Worm (Caenorhabditis elegans) whole organism, L3 larva: ENCODE measurements around the gene K01H12.4.

ENCODE experiments used
- ZK546.5 ChIP-seq: sonication (generic microtip); optimal IDR thresholded peaks from 2 replicates; lab custom pipeline; 2017; ENCODE audit warnings: missing biosample characterization, missing genetic modification characterization
- ceh-16 ChIP-seq: sonication (generic microtip); optimal IDR thresholded peaks from 2 replicates; lab custom pipeline; 2017; ENCODE audit warnings: missing biosample characterization, missing genetic modification characterization
- ceh-28 ChIP-seq: fragments of 150-350 bp; optimal IDR thresholded peaks from 2 replicates; lab custom pipeline; 2014; ENCODE audit warnings: missing biosample characterization, missing genetic modification reagents, missing genetic modification characterization
- ceh-82 ChIP-seq: fragments of 150-350 bp; optimal IDR thresholded peaks from 2 replicates; lab custom pipeline; 2014; ENCODE audit warnings: missing biosample characterization, missing genetic modification characterization
- daf-12 ChIP-seq: fragments of 150-350 bp; optimal IDR thresholded peaks from 2 replicates; lab custom pipeline; 2014; ENCODE audit warnings: missing biosample characterization, missing genetic modification reagents, missing genetic modification characterization
- egl-27 ChIP-seq: sonication (generic microtip); optimal IDR thresholded peaks from 4 replicates; lab custom pipeline; 2017; ENCODE audit warnings: missing biosample characterization, missing genetic modification reagents, missing genetic modification characterization
- elt-2 ChIP-seq: sonication (generic microtip); optimal IDR thresholded peaks from 2 replicates; lab custom pipeline; 2016; ENCODE audit warnings: missing genetic modification reagents, mild to moderate bottlenecking, missing genetic modification characterization, missing compliant biosample characterization
- elt-3 ChIP-seq, 3 experiments: fragments of 150-350 bp in 1 of 3; sonication (generic microtip) in 2 of 3; optimal IDR thresholded peaks; 2 replicates in 2 of 3; 4 replicates in 1 of 3; lab custom pipeline; 2014 to 2017; ENCODE audit warnings: missing biosample characterization in 3 of 3, missing genetic modification characterization in 3 of 3
- eor-1 ChIP-seq, 2 experiments: fragments of 150-350 bp; optimal IDR thresholded peaks; 2 replicates each; lab custom pipeline; 2014 to 2018; ENCODE audit warnings: missing biosample characterization in 2 of 2, missing genetic modification characterization in 2 of 2
- fkh-2 ChIP-seq: fragments of 150-350 bp; optimal IDR thresholded peaks from 2 replicates; lab custom pipeline; 2014; ENCODE audit warnings: missing biosample characterization, missing genetic modification reagents, missing genetic modification characterization
- fos-1 ChIP-seq: fragments of 150-350 bp; optimal IDR thresholded peaks from 2 replicates; lab custom pipeline; 2014; ENCODE audit warnings: missing biosample characterization, missing genetic modification characterization
- hmg-11 ChIP-seq: sonication (generic microtip); optimal IDR thresholded peaks from 2 replicates; lab custom pipeline; 2016; ENCODE audit warnings: missing genetic modification characterization, missing compliant biosample characterization
- jun-1 ChIP-seq: fragments of 150-350 bp; optimal IDR thresholded peaks from 2 replicates; lab custom pipeline; 2014; ENCODE audit warnings: missing biosample characterization, missing genetic modification reagents, missing genetic modification characterization
- lin-15B ChIP-seq: fragments of 150-350 bp; optimal IDR thresholded peaks from 2 replicates; lab custom pipeline; 2014; ENCODE audit warnings: missing biosample characterization, missing genetic modification characterization
- lin-39 ChIP-seq: fragments of 150-350 bp; optimal IDR thresholded peaks from 2 replicates; lab custom pipeline; 2018; ENCODE audit warnings: missing biosample characterization, missing genetic modification reagents, missing genetic modification characterization
- lsy-12 ChIP-seq: sonication (generic microtip); optimal IDR thresholded peaks from 2 replicates; lab custom pipeline; 2016; ENCODE audit warnings: mild to moderate bottlenecking, missing genetic modification characterization, missing compliant biosample characterization
- mml-1 ChIP-seq: fragments of 150-350 bp; sonication (generic microtip); optimal IDR thresholded peaks from 3 replicates; lab custom pipeline; 2014; ENCODE audit warnings: missing biosample characterization, missing genetic modification characterization
- nfya-1 ChIP-seq: sonication (generic microtip); optimal IDR thresholded peaks from 2 replicates; lab custom pipeline; 2017; ENCODE audit warnings: missing genetic modification characterization, mild to moderate bottlenecking, missing compliant biosample characterization, antibody characterized with exemption, moderate library complexity; ENCODE audit not compliant: insufficient read depth
- nhr-12 ChIP-seq: fragments of 150-350 bp; optimal IDR thresholded peaks from 2 replicates; lab custom pipeline; 2014; ENCODE audit warnings: missing biosample characterization, missing genetic modification characterization
- nhr-23 ChIP-seq: fragments of 150-350 bp; optimal IDR thresholded peaks from 2 replicates; lab custom pipeline; 2014; ENCODE audit warnings: missing biosample characterization, missing genetic modification reagents, missing genetic modification characterization
- nhr-237 ChIP-seq: fragments of 150-350 bp; optimal IDR thresholded peaks from 2 replicates; lab custom pipeline; 2014; ENCODE audit warnings: missing biosample characterization, missing genetic modification characterization
- nhr-25 ChIP-seq: sonication (generic microtip); optimal IDR thresholded peaks from 2 replicates; lab custom pipeline; 2017; ENCODE audit warnings: missing biosample characterization, missing genetic modification characterization
- nhr-28 ChIP-seq: fragments of 150-350 bp; optimal IDR thresholded peaks from 2 replicates; lab custom pipeline; 2014; ENCODE audit warnings: missing biosample characterization, missing genetic modification characterization
- nhr-43 ChIP-seq: sonication (generic microtip); optimal IDR thresholded peaks from 2 replicates; lab custom pipeline; 2016; ENCODE audit warnings: mild to moderate bottlenecking, missing genetic modification characterization, missing compliant biosample characterization; ENCODE audit not compliant: poor library complexity, severe bottlenecking
- nhr-67 ChIP-seq: fragments of 150-350 bp; optimal IDR thresholded peaks from 2 replicates; lab custom pipeline; 2014; ENCODE audit warnings: missing biosample characterization, missing genetic modification characterization
- nhr-76 ChIP-seq: fragments of 150-350 bp; sonication (generic microtip); optimal IDR thresholded peaks from 5 replicates; lab custom pipeline; 2014; ENCODE audit warnings: missing biosample characterization, missing genetic modification characterization
- nhr-77 ChIP-seq: fragments of 150-350 bp; optimal IDR thresholded peaks from 2 replicates; lab custom pipeline; 2014; ENCODE audit warnings: missing biosample characterization, missing genetic modification characterization
- pha-4 ChIP-seq: fragments of 150-350 bp; optimal IDR thresholded peaks from 2 replicates; lab custom pipeline; 2014; ENCODE audit warnings: missing biosample characterization, missing genetic modification reagents, missing genetic modification characterization
- pqm-1 ChIP-seq: fragments of 150-350 bp; optimal IDR thresholded peaks from 2 replicates; lab custom pipeline; 2017; ENCODE audit warnings: missing biosample characterization, missing genetic modification characterization, inconsistent platforms
- snpc-4 ChIP-seq: fragments of 150-350 bp; optimal IDR thresholded peaks from 2 replicates; lab custom pipeline; 2014; ENCODE audit warnings: missing biosample characterization, missing genetic modification characterization
- tbx-2 ChIP-seq: sonication (generic microtip); optimal IDR thresholded peaks from 2 replicates; lab custom pipeline; 2016; ENCODE audit warnings: mild to moderate bottlenecking, missing genetic modification characterization, missing compliant biosample characterization
- zag-1 ChIP-seq: fragments of 150-350 bp; optimal IDR thresholded peaks from 2 replicates; lab custom pipeline; 2014; ENCODE audit warnings: missing biosample characterization, missing genetic modification characterization
- ztf-11 ChIP-seq: fragments of 150-350 bp; optimal IDR thresholded peaks from 2 replicates; lab custom pipeline; 2014; ENCODE audit warnings: missing biosample characterization, missing genetic modification characterization
- ztf-4 ChIP-seq: fragments of 150-350 bp; optimal IDR thresholded peaks from 2 replicates; lab custom pipeline; 2014; ENCODE audit warnings: missing biosample characterization, missing genetic modification characterization

Gene K01H12.4

DNA sequence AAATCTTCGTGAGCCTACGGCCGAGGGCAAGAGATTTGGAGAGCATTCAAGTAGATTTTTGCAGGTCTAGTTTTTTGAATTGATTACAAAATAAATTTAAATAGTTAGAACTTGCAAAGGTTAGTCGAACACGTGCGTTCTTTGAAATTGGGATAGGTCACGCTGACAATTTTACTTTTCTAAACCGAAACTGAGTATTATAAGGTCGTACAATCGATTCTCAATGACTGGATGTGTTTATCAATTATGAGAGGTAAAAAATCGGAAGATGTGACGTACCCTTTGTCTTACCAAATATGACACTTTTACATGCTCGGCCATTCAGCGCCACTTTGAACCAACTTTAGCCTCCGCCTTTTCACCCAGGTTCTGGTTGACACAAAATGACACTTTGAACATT lies 33.9 kb downstream of the K01H12.4 start, which contains the start of gene C28D4.5:
Gene C28D4.5, minus strand, starts transcription at position 101 of the 400 bp plus-strand sequence.
- TF ChIP-seq ZK546.5 (tag; lab: Kevin White, UChicago) (no peak), daf-12 (tag; lab: Kevin White, UChicago) (no peak), nhr-76 (tag; lab: Kevin White, UChicago) (no peak), snpc-4 (tag; lab: Kevin White, UChicago) (no peak), hmg-11 (tag; lab: Kevin White, UChicago) (no peak), eor-1 (tag; optimal IDR thresholded peaks at IDR 0.05; lab: Kevin White, UChicago) (no peak), lin-39 (no peak), ceh-16 (tag; lab: Kevin White, UChicago) (no peak), egl-27 (tag; lab: Kevin White, UChicago) (no peak), lsy-12 (tag; lab: Kevin White, UChicago) (no peak), zag-1 (tag; lab: Kevin White, UChicago) (no peak), mml-1 (no peak), jun-1 (tag; lab: Kevin White, UChicago) (no peak), nhr-43 (no peak), nhr-67 (tag; lab: Kevin White, UChicago) (no peak), elt-2 (tag; lab: Kevin White, UChicago) (no peak), ztf-11 (tag; lab: Kevin White, UChicago) (no peak), tbx-2 (tag; lab: Kevin White, UChicago) (no peak)

- TF ChIP-seq nhr-12 (tag; lab: Kevin White, UChicago) (no peak), lin-15B (tag; lab: Kevin White, UChicago) (no peak), ceh-82 (tag; lab: Kevin White, UChicago) (no peak), nhr-237 (tag; lab: Kevin White, UChicago) (no peak), eor-1 (tag; optimal IDR thresholded peaks at IDR 0.05; lab: Kevin White, UChicago) (no peak), lsy-12 (tag; lab: Kevin White, UChicago) (no peak), lin-39 (no peak), ZK546.5 (tag; lab: Kevin White, UChicago) (no peak), tbx-2 (tag; lab: Kevin White, UChicago) (no peak), nhr-28 (tag; lab: Kevin White, UChicago) (no peak), nhr-77 (tag; lab: Kevin White, UChicago) (no peak), ztf-4 (tag; lab: Kevin White, UChicago) (no peak), daf-12 (tag; lab: Kevin White, UChicago) (no peak)
Observed at ce11 chrIV:9748342-9748741, 35.5 kb downstream of the K01H12.4 start, which contains the start of gene C28D4.8. C28D4.8 (minus strand) TSS chrIV:9748442.

- TF ChIP-seq lin-39 (no peak), nhr-43 (no peak), elt-3 (tag; optimal IDR thresholded peaks at IDR 0.05; lab: Kevin White, UChicago) (peak in 1 of 3 experiments; percentile 84), fkh-2 (tag; lab: Kevin White, UChicago) (no peak)
Observed at ce11 chrIV:9755713-9756112, 42.8 kb downstream of the K01H12.4 start.

DNA sequence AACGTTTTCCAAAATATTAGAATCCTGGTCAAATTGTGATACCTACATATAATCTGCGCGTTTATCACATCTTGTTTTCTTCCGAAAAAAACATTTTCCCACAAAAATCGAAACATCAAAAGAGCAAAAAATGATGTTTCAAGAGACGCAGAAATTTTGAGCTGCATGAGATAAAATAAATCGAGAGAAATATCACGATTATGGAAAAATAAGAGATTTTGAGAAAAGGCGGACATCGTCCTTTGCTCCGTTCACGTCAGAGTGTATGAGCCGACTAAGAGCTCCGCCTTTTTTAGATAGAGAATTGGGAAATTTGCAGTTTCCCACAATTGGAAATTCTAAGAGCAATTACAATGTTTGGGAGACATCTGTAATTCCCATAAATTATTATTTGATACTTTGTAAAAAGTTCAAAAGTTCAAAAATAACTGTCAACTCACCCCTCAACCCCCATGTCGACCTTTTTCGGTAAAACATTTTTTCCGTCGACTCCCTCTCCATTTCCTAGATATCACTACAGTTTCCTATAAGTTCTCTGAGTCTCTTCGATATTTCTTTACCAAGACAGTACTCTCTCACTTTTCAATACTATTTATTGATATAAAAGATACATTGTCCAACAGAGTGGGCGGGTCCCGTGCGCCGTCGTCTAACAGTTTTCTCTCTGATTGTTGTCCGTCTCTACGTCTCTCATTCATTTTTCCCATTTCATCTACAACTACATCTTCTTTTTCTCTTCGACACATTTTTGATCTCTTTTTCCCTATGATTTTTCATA lies 44.0 kb downstream of the K01H12.4 start:
- peak; percentile 0 for TF ChIP-seq lin-15B (tag; lab: Kevin White, UChicago)
- TF ChIP-seq nfya-1 (tag; lab: Kevin White, UChicago) = peak; percentile 2
- TF ChIP-seq elt-3 (tag; optimal IDR thresholded peaks at IDR 0.05; lab: Kevin White, UChicago) = no peak
- peak; percentile 65 for TF ChIP-seq elt-2 (tag; lab: Kevin White, UChicago)
- no peak for TF ChIP-seq fos-1 (tag; lab: Kevin White, UChicago)
- TF ChIP-seq pha-4 (tag; lab: Kevin White, UChicago) = peak; percentile 71
- no peak for TF ChIP-seq snpc-4 (tag; lab: Kevin White, UChicago)
- TF ChIP-seq pqm-1 (tag; lab: Kevin White, UChicago) = peak; percentile 25
- TF ChIP-seq nhr-43 = peak; percentile 43
- TF ChIP-seq ceh-28 (tag; lab: Kevin White, UChicago) = peak; percentile 31
- peak; percentile 82 for TF ChIP-seq nhr-23 (tag; lab: Kevin White, UChicago)
- peak; percentile 49 for TF ChIP-seq nhr-25 (tag; lab: Kevin White, UChicago)
- TF ChIP-seq jun-1 (tag; lab: Kevin White, UChicago) = peak; percentile 44
